Fruit fly (Drosophila melanogaster) whole organism, prepupa: Measurements from ENCODE around the gene 7B2.

Source experiments
- Blimp-1 ChIP-seq: fragments of 200-800 bp; sonication (Bioruptor generic); optimal IDR thresholded peaks from 3 replicates; lab custom pipeline; 2017; ENCODE audit warnings: missing biosample characterization, missing genetic modification characterization, mild to moderate bottlenecking, moderate library complexity, missing genetic modification reagents
- CG11762 ChIP-seq: fragments of 200-800 bp; sonication (Bioruptor generic); optimal IDR thresholded peaks from 3 replicates; lab custom pipeline; 2016; ENCODE audit warnings: missing biosample characterization, missing genetic modification characterization; ENCODE audit not compliant: insufficient read depth
- CG11902 ChIP-seq: fragments of 200-800 bp; sonication (Bioruptor generic); optimal IDR thresholded peaks from 3 replicates; lab custom pipeline; 2016; ENCODE audit warnings: missing biosample characterization, missing genetic modification characterization
- CG15336 ChIP-seq: fragments of 200-800 bp; sonication (Bioruptor generic); IDR thresholded peaks from 2 replicates; pipeline ENCODE4 v1.3.6; 2022; ENCODE audit warnings: missing biosample characterization, missing genetic modification characterization
- CG16779 ChIP-seq: fragments of 200-800 bp; sonication (Bioruptor generic); optimal IDR thresholded peaks from 3 replicates; lab custom pipeline; 2017; ENCODE audit warnings: missing biosample characterization, mild to moderate bottlenecking, missing genetic modification characterization
- CG3032 ChIP-seq: fragments of 200-800 bp; optimal IDR thresholded peaks from 2 replicates; lab custom pipeline; 2019; ENCODE audit warnings: missing biosample characterization, mild to moderate bottlenecking, missing genetic modification characterization, moderate library complexity
- CG32006 ChIP-seq: fragments of 200-800 bp; sonication (Bioruptor generic); optimal IDR thresholded peaks from 3 replicates; lab custom pipeline; 2017; ENCODE audit warnings: missing biosample characterization, mild to moderate bottlenecking, missing genetic modification characterization
- CG34406 ChIP-seq: fragments of 200-800 bp; sonication (Bioruptor generic); optimal IDR thresholded peaks from 3 replicates; lab custom pipeline; 2016; ENCODE audit warnings: missing biosample characterization, missing genetic modification characterization
- CG6792 ChIP-seq: fragments of 200-800 bp; sonication (Bioruptor generic); optimal IDR thresholded peaks from 3 replicates; lab custom pipeline; 2016; ENCODE audit warnings: missing biosample characterization, missing genetic modification characterization
- CG6808 ChIP-seq: fragments of 200-800 bp; sonication (Bioruptor generic); optimal IDR thresholded peaks from 3 replicates; lab custom pipeline; 2017; ENCODE audit warnings: missing biosample characterization, missing genetic modification characterization, mild to moderate bottlenecking, moderate library complexity, missing genetic modification reagents
- CG7368 ChIP-seq: fragments of 200-800 bp; sonication (Bioruptor generic); optimal IDR thresholded peaks from 3 replicates; lab custom pipeline; 2016; ENCODE audit warnings: missing biosample characterization, missing genetic modification characterization
- CG9139 ChIP-seq: fragments of 200-800 bp; sonication (Bioruptor generic); optimal IDR thresholded peaks from 3 replicates; lab custom pipeline; 2017; ENCODE audit warnings: missing biosample characterization, mild to moderate bottlenecking, missing genetic modification characterization
- Eip75B ChIP-seq: fragments of 200-800 bp; sonication (Bioruptor generic); optimal IDR thresholded peaks from 3 replicates; lab custom pipeline; 2016; ENCODE audit warnings: missing biosample characterization, missing genetic modification characterization
- Eip78C ChIP-seq: fragments of 200-800 bp; sonication (Bioruptor generic); peaks from one replicate; lab custom pipeline; 2016; ENCODE audit warnings: missing biosample characterization, missing genetic modification characterization
- Eip93F ChIP-seq: fragments of 200-800 bp; sonication (Bioruptor generic); optimal IDR thresholded peaks from 2 replicates; lab custom pipeline; 2016; ENCODE audit warnings: missing biosample characterization, mild to moderate bottlenecking, missing genetic modification characterization
- Ets96B ChIP-seq: fragments of 200-800 bp; optimal IDR thresholded peaks from 2 replicates; lab custom pipeline; 2019; ENCODE audit warnings: missing biosample characterization, mild to moderate bottlenecking, missing genetic modification characterization, moderate library complexity
- Gug ChIP-seq: fragments of 200-800 bp; sonication (Bioruptor generic); IDR thresholded peaks from 2 replicates; pipeline ENCODE4 v1.3.6; 2022; ENCODE audit warnings: missing biosample characterization, missing genetic modification characterization
- Hr39 ChIP-seq: fragments of 200-800 bp; sonication (Bioruptor generic); optimal IDR thresholded peaks from 2 replicates; lab custom pipeline; 2016; ENCODE audit warnings: missing biosample characterization, missing genetic modification characterization
- Hr4 ChIP-seq: fragments of 200-800 bp; sonication (Bioruptor generic); optimal IDR thresholded peaks from 3 replicates; lab custom pipeline; 2016; ENCODE audit warnings: missing biosample characterization, missing genetic modification characterization
- Lpt ChIP-seq: fragments of 200-800 bp; sonication (Bioruptor generic); optimal IDR thresholded peaks from 3 replicates; lab custom pipeline; 2016; ENCODE audit warnings: missing biosample characterization, missing genetic modification characterization
- Met ChIP-seq: fragments of 200-800 bp; sonication (Bioruptor generic); optimal IDR thresholded peaks from 3 replicates; lab custom pipeline; 2016; ENCODE audit warnings: missing biosample characterization, missing genetic modification characterization
- OdsH ChIP-seq: fragments of 200-800 bp; sonication (Bioruptor generic); optimal IDR thresholded peaks from 3 replicates; lab custom pipeline; 2016; ENCODE audit warnings: missing biosample characterization, missing genetic modification characterization
- Sox14 ChIP-seq: fragments of 200-800 bp; sonication (Bioruptor generic); optimal IDR thresholded peaks from 3 replicates; lab custom pipeline; 2016; ENCODE audit warnings: missing biosample characterization, missing genetic modification characterization
- achi ChIP-seq: fragments of 200-800 bp; sonication (Bioruptor generic); optimal IDR thresholded peaks from 3 replicates; lab custom pipeline; 2016; ENCODE audit warnings: missing biosample characterization, missing genetic modification characterization
- acj6 ChIP-seq: fragments of 200-800 bp; sonication (Bioruptor generic); optimal IDR thresholded peaks from 3 replicates; lab custom pipeline; 2016; ENCODE audit warnings: missing biosample characterization, missing genetic modification characterization
- dac ChIP-seq: fragments of 200-800 bp; sonication (Bioruptor generic); optimal IDR thresholded peaks from 2 replicates; lab custom pipeline; 2017; ENCODE audit warnings: missing biosample characterization, mild to moderate bottlenecking, missing genetic modification characterization
- dsx ChIP-seq: fragments of 200-800 bp; optimal IDR thresholded peaks from 3 replicates; lab custom pipeline; 2019; ENCODE audit warnings: missing biosample characterization, mild to moderate bottlenecking, missing genetic modification characterization, moderate library complexity; ENCODE audit not compliant: poor library complexity, severe bottlenecking
- eg ChIP-seq: fragments of 200-800 bp; sonication (Bioruptor generic); IDR thresholded peaks from 3 replicates; pipeline ENCODE4 v1.3.6; 2022; ENCODE audit warnings: missing biosample characterization, missing genetic modification characterization
- fd59A ChIP-seq: fragments of 200-800 bp; sonication (Bioruptor generic); optimal IDR thresholded peaks from 2 replicates; lab custom pipeline; 2017; ENCODE audit warnings: missing biosample characterization, mild to moderate bottlenecking, missing genetic modification characterization, missing genetic modification reagents
- fkh ChIP-seq: fragments of 200-800 bp; sonication (Bioruptor generic); optimal IDR thresholded peaks from 3 replicates; lab custom pipeline; 2017; ENCODE audit warnings: missing biosample characterization, mild to moderate bottlenecking, missing genetic modification characterization, moderate library complexity
- lz ChIP-seq: fragments of 200-800 bp; sonication (Bioruptor generic); optimal IDR thresholded peaks from 3 replicates; lab custom pipeline; 2016; ENCODE audit warnings: missing biosample characterization, missing genetic modification characterization
- pdm3 ChIP-seq: fragments of 200-800 bp; sonication (Bioruptor generic); optimal IDR thresholded peaks from 3 replicates; lab custom pipeline; 2016; ENCODE audit warnings: missing biosample characterization, missing genetic modification characterization
- salr ChIP-seq, 2 experiments: fragments of 200-800 bp; sonication (Bioruptor generic); optimal IDR thresholded peaks; 3 replicates each; lab custom pipeline; 2016 to 2018; ENCODE audit warnings: missing biosample characterization in 2 of 2, missing genetic modification characterization in 2 of 2, mild to moderate bottlenecking in 1 of 2
- ss ChIP-seq, 2 experiments: fragments of 200-800 bp; sonication (Bioruptor generic); optimal IDR thresholded peaks; 2 replicates in 1 of 2; 3 replicates in 1 of 2; lab custom pipeline; 2017 to 2018; ENCODE audit warnings: mild to moderate bottlenecking in 2 of 2, missing biosample characterization in 2 of 2, missing genetic modification characterization in 2 of 2, moderate library complexity in 1 of 2
- vri ChIP-seq: fragments of 200-800 bp; sonication (Bioruptor generic); optimal IDR thresholded peaks from 3 replicates; lab custom pipeline; 2016; ENCODE audit warnings: missing biosample characterization, mild to moderate bottlenecking, missing genetic modification characterization

Gene 7B2

DNA sequence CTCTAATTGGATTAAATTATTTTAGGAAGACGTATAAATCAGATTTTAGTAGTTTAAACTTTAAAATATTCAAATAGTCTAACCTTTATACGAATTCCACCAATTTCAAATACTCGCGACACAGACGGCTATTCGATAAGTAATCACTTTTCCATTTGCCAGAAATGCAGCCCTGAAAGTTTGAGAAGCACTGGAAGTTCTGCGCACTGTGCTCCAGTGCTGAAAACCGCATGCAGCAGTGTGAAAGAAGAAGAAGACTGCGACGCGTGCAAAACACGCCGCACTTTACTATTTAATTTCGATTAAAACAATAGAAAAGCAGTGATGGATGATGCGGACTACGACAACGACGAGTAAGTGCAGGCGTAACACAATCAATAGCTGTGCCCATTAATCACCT is 5.0 kb upstream of the 7B2 start, which contains the start of gene Polr2F (continued):
- TF ChIP-seq CG9139 (GFP tag; lab: Kevin White, UChicago) (no peak), CG11762 (no peak), CG3032 (tag; lab: Kevin White, UChicago) (peak; percentile 59), acj6 (GFP tag; lab: Kevin White, UChicago) (peak; percentile 65), OdsH (GFP tag; lab: Kevin White, UChicago) (no peak), achi (GFP tag; lab: Kevin White, UChicago) (no peak), ss (GFP tag; optimal IDR thresholded peaks at IDR 0.05; lab: Kevin White, UChicago) (no peak), salr (GFP tag; optimal IDR thresholded peaks at IDR 0.05; lab: Kevin White, UChicago) (peak in 1 of 2 experiments; percentile 49), CG6808 (GFP tag; lab: Kevin White, UChicago) (no peak), fd59A (GFP tag; lab: Kevin White, UChicago) (no peak), CG7368 (GFP tag; lab: Kevin White, UChicago) (no peak), dac (no peak), CG34406 (GFP tag; lab: Kevin White, UChicago) (no peak), dsx (GFP tag; lab: Kevin White, UChicago) (no peak), Blimp-1 (GFP tag; lab: Kevin White, UChicago) (no peak), eg (peak; percentile 45; the same call in 1 of the 3 replicates), Gug (GFP tag; lab: Robert Waterston, UW) (peak; percentile 34; the same call in 1 of the 2 replicates), CG6792 (no peak), CG11902 (GFP tag; lab: Kevin White, UChicago) (peak; percentile 58), Ets96B (peak; percentile 42)

DNA sequence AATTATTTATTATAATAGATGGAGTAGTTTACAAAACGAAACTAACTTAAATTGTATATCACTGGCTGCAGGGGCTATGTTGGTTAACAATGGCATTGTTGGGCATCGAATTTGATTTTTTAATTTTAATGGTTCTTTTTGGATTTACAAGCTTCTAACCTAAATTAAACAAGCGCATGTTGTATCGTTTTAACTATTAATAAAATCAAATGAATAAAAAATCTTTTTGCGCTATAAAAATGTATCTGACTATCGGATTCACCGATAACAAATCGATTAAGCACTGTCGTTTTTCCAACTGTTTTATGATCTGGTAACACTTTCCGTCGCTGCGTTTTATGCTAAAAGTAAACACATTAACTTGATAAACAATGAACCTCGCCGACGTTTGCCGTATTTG is 1.9 kb upstream of the 7B2 start, which contains the start of the genes hd and CG14667:
Gene hd (minus strand): TSS at position 243 of the 400 bp plus-strand sequence.
Gene CG14667 (plus strand): TSS at position 303 of the 400 bp plus-strand sequence.
- TF ChIP-seq CG32006 (GFP tag; lab: Kevin White, UChicago) (no peak), fkh (peak; percentile 90), Sox14 (GFP tag; lab: Kevin White, UChicago) (no peak), CG9139 (GFP tag; lab: Kevin White, UChicago) (no peak), vri (GFP tag; lab: Kevin White, UChicago) (no peak), CG3032 (tag; lab: Kevin White, UChicago) (no peak), lz (peak; percentile 5)
- TF ChIP-seq, all 60 proteins: peak for 2

DNA sequence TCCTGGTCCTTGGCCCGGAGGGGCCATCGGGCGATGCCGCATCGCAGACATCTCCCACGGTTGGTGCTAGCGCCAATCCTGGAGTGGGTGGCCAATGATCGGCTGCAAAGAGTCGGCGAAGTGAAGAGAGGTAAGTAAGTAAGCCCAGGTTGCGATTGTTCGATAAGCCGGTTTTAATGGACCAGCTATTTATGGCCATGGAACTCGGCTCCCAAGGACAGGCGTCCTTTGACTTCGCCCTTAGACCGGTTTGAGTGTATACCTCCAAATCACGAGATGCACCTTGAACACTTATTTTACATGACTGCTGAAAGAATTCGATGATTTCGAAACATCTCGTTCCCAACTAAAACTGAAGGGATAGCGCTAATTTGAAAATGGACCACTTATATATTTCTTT is 9.2 kb downstream of the 7B2 start:
- TF ChIP-seq ss (GFP tag; optimal IDR thresholded peaks at IDR 0.05; lab: Kevin White, UChicago) (peak; percentile 16 to 37), CG6808 (GFP tag; lab: Kevin White, UChicago) (peak; percentile 43), CG11762 (no peak), Eip75B (GFP tag; lab: Kevin White, UChicago) (peak; percentile 39), pdm3 (GFP tag; lab: Kevin White, UChicago) (peak; percentile 25), CG15336 (GFP tag; lab: Robert Waterston, UW) (no peak), Eip78C (GFP tag; lab: Kevin White, UChicago) (peak; percentile 78)

DNA sequence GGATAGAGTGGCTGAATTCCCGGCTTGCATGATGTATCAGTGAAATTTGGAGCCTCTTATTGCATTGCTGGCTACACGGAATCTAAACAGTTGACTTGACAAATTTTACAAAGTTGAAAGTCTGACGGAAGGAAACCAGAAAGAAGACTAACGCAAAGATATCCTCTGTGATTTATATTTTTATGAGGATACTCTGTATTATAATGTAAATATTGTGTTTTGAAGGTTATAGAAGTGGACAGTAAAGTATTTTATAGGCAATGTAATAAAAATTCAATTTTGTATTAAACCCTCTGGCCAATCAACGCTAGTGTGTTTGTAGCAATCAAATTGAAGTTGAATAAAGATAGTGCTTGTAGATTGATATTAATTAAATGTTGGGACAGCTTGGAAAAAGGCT is 11.0 kb downstream of the 7B2 start, which contains the start of gene CG14668:
Gene CG14668 (minus strand): TSS at position 101 of the 400 bp plus-strand sequence.
- TF ChIP-seq CG16779 (tag; lab: Kevin White, UChicago) (no peak), CG6808 (GFP tag; lab: Kevin White, UChicago) (no peak), Met (GFP tag; lab: Kevin White, UChicago) (no peak), Hr39 (GFP tag; lab: Kevin White, UChicago) (no peak), Eip93F (no peak), dsx (GFP tag; lab: Kevin White, UChicago) (no peak), Lpt (GFP tag; lab: Kevin White, UChicago) (no peak), vri (GFP tag; lab: Kevin White, UChicago) (no peak), Sox14 (GFP tag; lab: Kevin White, UChicago) (no peak), Hr4 (GFP tag; lab: Kevin White, UChicago) (no peak), Eip78C (GFP tag; lab: Kevin White, UChicago) (no peak), CG11762 (no peak), CG32006 (GFP tag; lab: Kevin White, UChicago) (no peak)
